Fruit fly (Drosophila melanogaster) whole organism, wandering third instar larva: ENCODE results near the gene CG6901.

Source experiments
- CG32264 ChIP-seq: fragments of 200-800 bp; sonication (Bioruptor generic); optimal IDR thresholded peaks from 2 replicates; lab custom pipeline; 2016; ENCODE audit warnings: missing biosample characterization, missing genetic modification characterization
- Hr83 ChIP-seq: fragments of 200-300 bp; sonication (Bioruptor generic); optimal IDR thresholded peaks from 2 replicates; lab custom pipeline; 2016; ENCODE audit warnings: missing biosample characterization, mild to moderate bottlenecking, missing genetic modification characterization, moderate library complexity; ENCODE audit not compliant: poor library complexity, severe bottlenecking
- Jra ChIP-seq: sonication (Bioruptor generic); optimal IDR thresholded peaks from 2 replicates; lab custom pipeline; 2016; ENCODE audit warnings: missing biosample characterization, missing genetic modification characterization
- Rel ChIP-seq, 2 experiments: fragments of 200-800 bp; sonication (Bioruptor generic) in 1 of 2; optimal IDR thresholded peaks; 2 replicates in 1 of 2; 3 replicates in 1 of 2; lab custom pipeline; 2016 to 2019; ENCODE audit warnings: mild to moderate bottlenecking in 2 of 2, missing biosample characterization in 2 of 2, missing genetic modification characterization in 2 of 2, moderate library complexity in 1 of 2
- fru ChIP-seq: fragments of 200-800 bp; sonication (Bioruptor generic); optimal IDR thresholded peaks from 3 replicates; lab custom pipeline; 2016; ENCODE audit warnings: missing biosample characterization, mild to moderate bottlenecking, missing genetic modification characterization

DNA sequence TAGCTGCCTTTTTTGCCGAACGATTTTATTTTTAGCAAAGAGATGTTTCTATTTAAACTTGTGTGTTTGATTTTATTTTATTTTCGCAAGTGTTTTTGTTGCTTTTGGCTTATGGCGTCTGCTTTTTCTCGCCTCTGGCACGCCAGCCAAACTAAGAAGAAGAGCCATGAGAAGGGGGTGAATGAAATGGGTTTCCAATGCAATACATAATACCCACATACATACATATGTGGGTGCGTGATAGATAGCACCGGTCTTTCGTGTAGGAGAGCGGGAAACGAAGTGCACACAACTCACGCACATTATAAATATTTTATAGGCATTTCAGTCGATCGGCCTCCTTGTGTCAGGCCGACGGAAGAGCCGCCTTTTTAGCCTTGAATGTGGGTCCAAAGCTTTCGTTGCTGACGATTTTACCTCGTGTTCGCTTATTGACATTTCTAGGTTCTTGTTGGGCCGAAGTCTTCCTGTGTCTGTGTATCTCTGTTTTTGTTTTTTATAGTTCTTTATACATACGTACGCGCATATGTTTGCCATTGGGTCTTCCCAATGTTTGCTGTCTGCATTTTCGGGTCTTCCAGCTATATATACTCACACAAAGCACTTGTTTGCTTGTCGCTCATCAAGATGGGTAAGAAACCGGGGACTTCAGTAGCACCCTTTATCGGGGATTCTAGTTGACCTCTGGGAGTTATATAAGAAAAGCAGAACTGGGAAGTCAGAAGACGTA is 47.2 kb upstream of the CG6901 start:
- TF ChIP-seq Hr83, result no peak
- TF ChIP-seq Rel (GFP tag; optimal IDR thresholded peaks at IDR 0.05; lab: Kevin White, UChicago), result no peak
- no peak for TF ChIP-seq Rel (tag; optimal IDR thresholded peaks at IDR 0.05; lab: Kevin White, UChicago)
- TF ChIP-seq fru (GFP tag; lab: Kevin White, UChicago), result no peak
- no peak for TF ChIP-seq Jra (GFP tag; lab: Kevin White, UChicago)
- no peak for TF ChIP-seq CG32264
